Worm (Caenorhabditis elegans): ENCODE data around the gene fbxb-21.

- TF ChIP-seq lin-13 (tag; optimal IDR thresholded peaks at IDR 0.05) (no peak), nhr-76 (tag; optimal IDR thresholded peaks at IDR 0.05) (no peak), nhr-12 (tag; optimal IDR thresholded peaks at IDR 0.05) (no peak), unc-39 (tag; optimal IDR thresholded peaks at IDR 0.05) (no peak), mab-5 (tag; optimal IDR thresholded peaks at IDR 0.05) (no peak), mep-1 (tag; optimal IDR thresholded peaks at IDR 0.05) (no peak), elt-3 (tag; optimal IDR thresholded peaks at IDR 0.05) (no peak), pha-4 (tag; optimal IDR thresholded peaks at IDR 0.05) (no peak), snpc-4 (tag; optimal IDR thresholded peaks at IDR 0.05) (no peak), nhr-237 (tag; optimal IDR thresholded peaks at IDR 0.05) (no peak), ces-1 (GFP tag; optimal IDR thresholded peaks at IDR 0.05) (no peak), sptf-1 (tag; optimal IDR thresholded peaks at IDR 0.05) (no peak), lin-32 (GFP tag; optimal IDR thresholded peaks at IDR 0.05) (no peak), cnd-1 (tag; optimal IDR thresholded peaks at IDR 0.05) (no peak)
These were observed 30.4 kb upstream of the fbxb-21 start, which contains the start of gene irld-36 for ce11 chrII:1679081-1679480.
